Fruit fly (Drosophila melanogaster) whole organism, prepupa: Measurements from ENCODE around the gene dpr3.

Experiments used
- CG1621 ChIP-seq: fragments of 200-800 bp; sonication (Bioruptor generic); optimal IDR thresholded peaks from 3 replicates; lab custom pipeline; 2018; ENCODE audit warnings: missing biosample characterization, mild to moderate bottlenecking, missing genetic modification characterization
- CG4318 ChIP-seq: fragments of 200-800 bp; sonication (Bioruptor generic); optimal IDR thresholded peaks from 3 replicates; lab custom pipeline; 2017; ENCODE audit warnings: missing biosample characterization, mild to moderate bottlenecking, missing genetic modification characterization
- CG9139 ChIP-seq: fragments of 200-800 bp; sonication (Bioruptor generic); optimal IDR thresholded peaks from 3 replicates; lab custom pipeline; 2017; ENCODE audit warnings: missing biosample characterization, mild to moderate bottlenecking, missing genetic modification characterization
- Eip78C ChIP-seq: fragments of 200-800 bp; sonication (Bioruptor generic); peaks from one replicate; lab custom pipeline; 2016; ENCODE audit warnings: missing biosample characterization, missing genetic modification characterization
- Lpt ChIP-seq: fragments of 200-800 bp; sonication (Bioruptor generic); optimal IDR thresholded peaks from 3 replicates; lab custom pipeline; 2016; ENCODE audit warnings: missing biosample characterization, missing genetic modification characterization
- Met ChIP-seq: fragments of 200-800 bp; sonication (Bioruptor generic); optimal IDR thresholded peaks from 3 replicates; lab custom pipeline; 2016; ENCODE audit warnings: missing biosample characterization, missing genetic modification characterization
- Sox14 ChIP-seq: fragments of 200-800 bp; sonication (Bioruptor generic); optimal IDR thresholded peaks from 3 replicates; lab custom pipeline; 2016; ENCODE audit warnings: missing biosample characterization, missing genetic modification characterization
- acj6 ChIP-seq: fragments of 200-800 bp; sonication (Bioruptor generic); optimal IDR thresholded peaks from 3 replicates; lab custom pipeline; 2016; ENCODE audit warnings: missing biosample characterization, missing genetic modification characterization
- cyc ChIP-seq: fragments of 200-800 bp; sonication (Bioruptor generic); optimal IDR thresholded peaks from 3 replicates; lab custom pipeline; 2016; ENCODE audit warnings: missing biosample characterization, missing genetic modification characterization
- dac ChIP-seq: fragments of 200-800 bp; sonication (Bioruptor generic); optimal IDR thresholded peaks from 2 replicates; lab custom pipeline; 2017; ENCODE audit warnings: missing biosample characterization, mild to moderate bottlenecking, missing genetic modification characterization
- net ChIP-seq: fragments of 200-800 bp; sonication (Bioruptor generic); optimal IDR thresholded peaks from 3 replicates; lab custom pipeline; 2016; ENCODE audit warnings: missing biosample characterization, missing genetic modification characterization
- ss ChIP-seq, 2 experiments: fragments of 200-800 bp; sonication (Bioruptor generic); optimal IDR thresholded peaks; 2 replicates in 1 of 2; 3 replicates in 1 of 2; lab custom pipeline; 2017 to 2018; ENCODE audit warnings: mild to moderate bottlenecking in 2 of 2, missing biosample characterization in 2 of 2, missing genetic modification characterization in 2 of 2, moderate library complexity in 1 of 2

- TF ChIP-seq net (no peak), CG1621 (no peak), cyc (no peak), Eip78C (GFP tag; lab: Kevin White, UChicago) (no peak), Met (GFP tag; lab: Kevin White, UChicago) (no peak), Sox14 (GFP tag; lab: Kevin White, UChicago) (no peak), CG9139 (no peak), Lpt (GFP tag; lab: Kevin White, UChicago) (no peak), CG4318 (no peak), ss (GFP tag; optimal IDR thresholded peaks at IDR 0.05; lab: Kevin White, UChicago) (no peak), acj6 (GFP tag; lab: Kevin White, UChicago) (no peak), dac (GFP tag; lab: Kevin White, UChicago) (no peak)
These were observed 55.4 kb downstream of the dpr3 start, which contains the start of gene Or22c for dm6 chr2L:2054289-2054688.
